Worm (Caenorhabditis elegans) whole organism, young adult: ENCODE measurements around the gene T28H11.7.

ENCODE experiments used
- B0019.2 ChIP-seq: fragments of 200-800 bp; sonication (Bioruptor generic); conservative IDR thresholded peaks from 2 replicates; pipeline ENCODE4 v1.3.6; 2022; ENCODE audit warnings: missing genetic modification reagents, missing genetic modification characterization, missing compliant biosample characterization
- B0035.1 ChIP-seq: sonication (generic microtip); optimal IDR thresholded peaks from 2 replicates; lab custom pipeline; 2016; ENCODE audit warnings: missing genetic modification characterization, mild to moderate bottlenecking, missing compliant biosample characterization, missing genotype, missing genetic modification reagents
- D2030.7 ChIP-seq: fragments of 200-800 bp; sonication (Bioruptor generic); IDR thresholded peaks from 2 replicates; pipeline ENCODE4 v1.3.6; 2022; ENCODE audit warnings: missing genetic modification reagents, missing genetic modification characterization, missing compliant biosample characterization
- F10E7.11 ChIP-seq: sonication (generic microtip); optimal IDR thresholded peaks from 2 replicates; lab custom pipeline; 2017; ENCODE audit warnings: mild to moderate bottlenecking, missing genetic modification characterization, moderate library complexity, missing compliant biosample characterization
- F22D6.2 ChIP-seq: sonication (generic microtip); optimal IDR thresholded peaks from 2 replicates; lab custom pipeline; 2016; ENCODE audit warnings: mild to moderate bottlenecking, missing genetic modification characterization, missing compliant biosample characterization
- F37B4.10 ChIP-seq: fragments of 200-800 bp; sonication (Bioruptor generic); IDR thresholded peaks from 2 replicates; pipeline ENCODE4 v1.3.6; 2022; ENCODE audit warnings: missing genetic modification characterization, missing compliant biosample characterization
- T07F8.4 ChIP-seq: sonication (generic microtip); optimal IDR thresholded peaks from 2 replicates; lab custom pipeline; 2016; ENCODE audit warnings: mild to moderate bottlenecking, missing genetic modification characterization, moderate library complexity, missing compliant biosample characterization
- Y53G8AR.9 ChIP-seq: fragments of 200-800 bp; sonication (Bioruptor generic); conservative IDR thresholded peaks from 2 replicates; pipeline ENCODE4 v1.3.6; 2022; ENCODE audit warnings: missing genetic modification reagents, missing genetic modification characterization, missing compliant biosample characterization
- Y95B8A.8 ChIP-seq: fragments of 200-800 bp; sonication (Bioruptor generic); IDR thresholded peaks from 2 replicates; pipeline ENCODE4 v1.3.6; 2022; ENCODE audit warnings: missing genetic modification reagents, missing genetic modification characterization, missing compliant biosample characterization
- ama-1 ChIP-seq, 3 experiments: fragments of 150-350 bp in 1 of 3; sonication (generic microtip) in 2 of 3; optimal IDR thresholded peaks; 2 replicates each; lab custom pipeline; 2014 to 2018; ENCODE audit warnings: missing biosample characterization in 2 of 3, missing genetic modification characterization in 2 of 3, missing genetic modification reagents in 2 of 3
- aptf-2 ChIP-seq: fragments of 200-800 bp; sonication (Bioruptor generic); conservative IDR thresholded peaks from 2 replicates; pipeline ENCODE4 v1.3.6; 2022; ENCODE audit warnings: missing genetic modification reagents, missing genetic modification characterization, missing compliant biosample characterization
- aptf-3 ChIP-seq: fragments of 200-800 bp; sonication (Bioruptor generic); IDR thresholded peaks from 2 replicates; pipeline ENCODE4 v1.3.6; 2022; ENCODE audit warnings: missing genetic modification characterization, missing compliant biosample characterization
- attf-5 ChIP-seq: fragments of 200-800 bp; sonication (Bioruptor generic); optimal IDR thresholded peaks from 2 replicates; lab custom pipeline; 2018; ENCODE audit warnings: mild to moderate bottlenecking, missing genetic modification characterization, missing compliant biosample characterization
- bed-1 ChIP-seq: fragments of 200-800 bp; sonication (Bioruptor generic); IDR thresholded peaks from 2 replicates; pipeline ENCODE4 v1.3.6; 2022; ENCODE audit warnings: missing genetic modification reagents, missing genetic modification characterization, missing compliant biosample characterization
- ccch-3 ChIP-seq: fragments of 200-800 bp; sonication (Bioruptor generic); optimal IDR thresholded peaks from 2 replicates; lab custom pipeline; 2018; ENCODE audit warnings: mild to moderate bottlenecking, missing genetic modification characterization, missing compliant biosample characterization
- ceh-27 ChIP-seq: fragments of 200-800 bp; sonication (Bioruptor generic); optimal IDR thresholded peaks from 2 replicates; lab custom pipeline; 2018; ENCODE audit warnings: mild to moderate bottlenecking, missing genetic modification characterization, moderate library complexity, missing compliant biosample characterization
- ceh-91 ChIP-seq: fragments of 200-800 bp; sonication (Bioruptor generic); IDR thresholded peaks from 2 replicates; pipeline ENCODE4 v1.3.6; 2022; ENCODE audit warnings: missing genetic modification reagents, missing genetic modification characterization, missing compliant biosample characterization
- dox-1 ChIP-seq: fragments of 200-800 bp; sonication (Bioruptor generic); IDR thresholded peaks from 2 replicates; pipeline ENCODE4 v1.3.6; 2022; ENCODE audit warnings: missing genetic modification reagents, missing genetic modification characterization, missing compliant biosample characterization
- egrh-3 ChIP-seq: fragments of 200-800 bp; sonication (Bioruptor generic); IDR thresholded peaks from 2 replicates; pipeline ENCODE4 v1.3.6; 2022; ENCODE audit warnings: missing genetic modification reagents, missing genetic modification characterization, missing compliant biosample characterization
- ets-4 ChIP-seq: fragments of 200-800 bp; sonication (Bioruptor generic); optimal IDR thresholded peaks from 2 replicates; lab custom pipeline; 2018; ENCODE audit warnings: mild to moderate bottlenecking, missing genetic modification characterization, missing compliant biosample characterization
- him-1 ChIP-seq: sonication (generic microtip); optimal IDR thresholded peaks from 2 replicates; lab custom pipeline; 2016; ENCODE audit warnings: missing genotype, missing genetic modification reagents, missing genetic modification characterization, missing compliant biosample characterization
- hlh-12 ChIP-seq: sonication (generic microtip); optimal IDR thresholded peaks from 2 replicates; lab custom pipeline; 2016; ENCODE audit warnings: missing genetic modification characterization, missing compliant biosample characterization
- hlh-26 ChIP-seq: fragments of 200-800 bp; sonication (Bioruptor generic); conservative IDR thresholded peaks from 2 replicates; pipeline ENCODE4 v1.3.6; 2022; ENCODE audit warnings: missing genetic modification reagents, missing genetic modification characterization, missing compliant biosample characterization
- hrde-1 ChIP-seq: sonication (generic microtip); optimal IDR thresholded peaks from 2 replicates; lab custom pipeline; 2016; ENCODE audit warnings: missing genetic modification characterization, mild to moderate bottlenecking, missing compliant biosample characterization, moderate library complexity, missing genotype, missing genetic modification reagents, borderline replicate concordance
- lir-1 ChIP-seq: fragments of 200-800 bp; sonication (Bioruptor generic); conservative IDR thresholded peaks from 2 replicates; pipeline ENCODE4 v1.3.6; 2022; ENCODE audit warnings: missing genetic modification reagents, missing genetic modification characterization, missing compliant biosample characterization
- lsl-1 ChIP-seq: fragments of 200-800 bp; sonication (Bioruptor generic); optimal IDR thresholded peaks from 2 replicates; lab custom pipeline; 2018; ENCODE audit warnings: mild to moderate bottlenecking, missing genetic modification characterization, moderate library complexity, missing compliant biosample characterization
- mel-28 ChIP-seq: sonication (generic microtip); optimal IDR thresholded peaks from 2 replicates; lab custom pipeline; 2016; ENCODE audit warnings: borderline replicate concordance, mild to moderate bottlenecking, missing genetic modification characterization, missing compliant biosample characterization
- mes-4 ChIP-seq: sonication (generic microtip); optimal IDR thresholded peaks from 2 replicates; lab custom pipeline; 2016; ENCODE audit warnings: missing genotype, missing genetic modification characterization, missing compliant biosample characterization
- mxl-1 ChIP-seq: sonication (generic microtip); optimal IDR thresholded peaks from 2 replicates; lab custom pipeline; 2016; ENCODE audit warnings: missing genetic modification characterization, missing compliant biosample characterization
- nfyb-1 ChIP-seq: fragments of 200-800 bp; sonication (Bioruptor generic); IDR thresholded peaks from 2 replicates; pipeline ENCODE4 v1.3.6; 2022; ENCODE audit warnings: missing genetic modification reagents, missing genetic modification characterization, missing compliant biosample characterization
- nhr-120 ChIP-seq: fragments of 200-800 bp; sonication (Bioruptor generic); IDR thresholded peaks from 2 replicates; pipeline ENCODE4 v1.3.6; 2022; ENCODE audit warnings: missing genetic modification characterization, missing compliant biosample characterization
- pha-4 ChIP-seq: fragments of 150-350 bp; sonication (generic microtip); optimal IDR thresholded peaks from 2 replicates; lab custom pipeline; 2014; ENCODE audit warnings: missing biosample characterization, missing genetic modification reagents, missing genetic modification characterization
- rcor-1 ChIP-seq: fragments of 200-800 bp; sonication (Bioruptor generic); IDR thresholded peaks from 2 replicates; pipeline ENCODE4 v1.3.6; 2022; ENCODE audit warnings: missing genetic modification reagents, missing genetic modification characterization, missing compliant biosample characterization
- rec-8 ChIP-seq, 2 experiments: sonication (generic microtip); optimal IDR thresholded peaks; 2 replicates each; lab custom pipeline; 2016; ENCODE audit warnings: mild to moderate bottlenecking in 2 of 2, missing genetic modification characterization in 2 of 2, missing genetic modification reagents in 2 of 2, missing genotype in 2 of 2, missing biosample characterization in 1 of 2, missing compliant biosample characterization in 1 of 2, moderate library complexity in 1 of 2
- rpc-1 ChIP-seq, 2 experiments: fragments of 150-350 bp in 1 of 2; sonication (generic microtip) in 1 of 2; optimal IDR thresholded peaks; 2 replicates each; lab custom pipeline; 2014 to 2018; ENCODE audit warnings: missing biosample characterization in 1 of 2, missing genetic modification characterization in 1 of 2, missing genetic modification reagents in 1 of 2, missing genotype in 1 of 2
- snpc-3.4 ChIP-seq: sonication (generic microtip); optimal IDR thresholded peaks from 2 replicates; lab custom pipeline; 2017; ENCODE audit warnings: missing genetic modification characterization, mild to moderate bottlenecking, missing compliant biosample characterization, antibody characterized with exemption, moderate library complexity, missing genotype, missing genetic modification reagents
- snpc-4 ChIP-seq, 5 experiments: fragments of 150-350 bp in 1 of 5; sonication (generic microtip) in 4 of 5; optimal IDR thresholded peaks; 2 replicates each; lab custom pipeline; 2014 to 2018; ENCODE audit warnings: missing genetic modification characterization in 5 of 5, missing biosample characterization in 3 of 5, antibody characterized with exemption in 2 of 5, mild to moderate bottlenecking in 2 of 5, missing compliant biosample characterization in 2 of 5, missing genotype in 2 of 5, moderate library complexity in 2 of 5, missing genetic modification reagents in 1 of 5
- somi-1 ChIP-seq: fragments of 200-800 bp; sonication (Bioruptor generic); optimal IDR thresholded peaks from 2 replicates; lab custom pipeline; 2018; ENCODE audit warnings: mild to moderate bottlenecking, missing genetic modification characterization, missing compliant biosample characterization
- sptf-2 ChIP-seq: fragments of 200-800 bp; sonication (Bioruptor generic); optimal IDR thresholded peaks from 2 replicates; lab custom pipeline; 2018; ENCODE audit warnings: mild to moderate bottlenecking, missing genetic modification characterization, missing compliant biosample characterization
- tlf-1 ChIP-seq: fragments of 200-800 bp; sonication (Bioruptor generic); optimal IDR thresholded peaks from 2 replicates; lab custom pipeline; 2018; ENCODE audit warnings: mild to moderate bottlenecking, missing genetic modification characterization, missing compliant biosample characterization
- unc-62 ChIP-seq: fragments of 150-350 bp; optimal IDR thresholded peaks from 2 replicates; lab custom pipeline; 2014; ENCODE audit warnings: missing biosample characterization, missing genetic modification reagents, missing genetic modification characterization
- zim-3 ChIP-seq: sonication (generic microtip); optimal IDR thresholded peaks from 2 replicates; lab custom pipeline; 2017; ENCODE audit warnings: mild to moderate bottlenecking, missing genetic modification characterization, moderate library complexity, missing compliant biosample characterization
- ztf-18 ChIP-seq: sonication (generic microtip); optimal IDR thresholded peaks from 2 replicates; lab custom pipeline; 2016; ENCODE audit warnings: missing genotype, mild to moderate bottlenecking, missing genetic modification characterization, missing compliant biosample characterization
- ztf-26 ChIP-seq: sonication (generic microtip); optimal IDR thresholded peaks from 2 replicates; lab custom pipeline; 2017; ENCODE audit warnings: missing genetic modification characterization, missing compliant biosample characterization

The T28H11.7 gene

ce11 chrIV:5045389-5045788, 28.4 kb upstream of the T28H11.7 start, which contains the start of gene hot-9:
Gene hot-9 (minus strand): TSS chrIV:5045489.
- TF ChIP-seq B0035.1 (tag; lab: Kevin White, UChicago), result no peak
- TF ChIP-seq ceh-27 (GFP tag; lab: Kevin White, UChicago), result no peak
- TF ChIP-seq mes-4, result no peak
- no peak for TF ChIP-seq snpc-3.4 (tag; lab: Kevin White, UChicago)
- no peak for TF ChIP-seq lsl-1 (GFP tag; lab: Kevin White, UChicago)
- TF ChIP-seq hlh-12 (tag; lab: Kevin White, UChicago), result no peak
- no peak for TF ChIP-seq ama-1 (optimal IDR thresholded peaks at IDR 0.05; lab: Kevin White, UChicago)
- no peak for TF ChIP-seq ama-1 (GFP tag; optimal IDR thresholded peaks at IDR 0.05; lab: Kevin White, UChicago)
- TF ChIP-seq hlh-26 (GFP tag; lab: Robert Waterston, UW), result no peak
- TF ChIP-seq attf-5 (GFP tag; lab: Kevin White, UChicago), result no peak
- no peak for TF ChIP-seq D2030.7 (GFP tag; lab: Robert Waterston, UW)
- TF ChIP-seq aptf-2 (GFP tag; lab: Robert Waterston, UW), result no peak
- TF ChIP-seq nhr-120 (GFP tag; lab: Robert Waterston, UW), result no peak
- no peak for TF ChIP-seq rcor-1 (GFP tag; lab: Robert Waterston, UW)
- TF ChIP-seq, all 124 proteins: peak for 0

- TF ChIP-seq ztf-26 (tag; lab: Kevin White, UChicago) (no peak), dox-1 (GFP tag; lab: Robert Waterston, UW) (no peak; the same call in 1 of the 2 replicates), ama-1 (optimal IDR thresholded peaks at IDR 0.05; lab: Kevin White, UChicago) (no peak), ama-1 (GFP tag; optimal IDR thresholded peaks at IDR 0.05; lab: Kevin White, UChicago) (no peak), sptf-2 (peak; percentile 74), him-1 (tag; lab: Kevin White, UChicago) (peak; percentile 84), mxl-1 (tag; lab: Kevin White, UChicago) (peak; percentile 80), hrde-1 (peak; percentile 49), Y95B8A.8 (GFP tag; lab: Robert Waterston, UW) (no peak), aptf-3 (peak; percentile 67; the same call in 1 of the 2 replicates), snpc-4 (GFP tag; optimal IDR thresholded peaks at IDR 0.05; lab: Kevin White, UChicago) (peak; percentile 82), snpc-4 (tag; optimal IDR thresholded peaks at IDR 0.05; lab: Kevin White, UChicago) (peak; percentile 26 to 95 (median 92)), unc-62 (no peak), T07F8.4 (tag; lab: Kevin White, UChicago) (peak; percentile 49), somi-1 (GFP tag; lab: Kevin White, UChicago) (peak; percentile 8), ceh-91 (GFP tag; lab: Robert Waterston, UW) (no peak), B0019.2 (GFP tag; lab: Robert Waterston, UW) (no peak), egrh-3 (GFP tag; lab: Robert Waterston, UW) (peak; percentile 46), rcor-1 (GFP tag; lab: Robert Waterston, UW) (no peak; the same call in 1 of the 2 replicates), pha-4 (no peak), F37B4.10 (GFP tag; lab: Robert Waterston, UW) (no peak), mel-28 (tag; lab: Kevin White, UChicago) (no peak), F22D6.2 (tag; lab: Kevin White, UChicago) (no peak), ets-4 (no peak), zim-3 (tag; lab: Kevin White, UChicago) (peak; percentile 16), lir-1 (no peak), tlf-1 (GFP tag; lab: Kevin White, UChicago) (no peak), rec-8 (tag; optimal IDR thresholded peaks at IDR 0.05; lab: Kevin White, UChicago) (peak; percentile 9 to 77), F10E7.11 (peak; percentile 44), ccch-3 (GFP tag; lab: Kevin White, UChicago) (no peak), Y53G8AR.9 (GFP tag; lab: Robert Waterston, UW) (no peak), rpc-1 (optimal IDR thresholded peaks at IDR 0.05; lab: Kevin White, UChicago) (peak; percentile 88), rpc-1 (tag; optimal IDR thresholded peaks at IDR 0.05; lab: Kevin White, UChicago) (peak; percentile 97), bed-1 (GFP tag; lab: Robert Waterston, UW) (no peak), ztf-18 (tag; lab: Kevin White, UChicago) (peak; percentile 71), nfyb-1 (peak; percentile 87)
These were observed 21.8 kb upstream of the T28H11.7 start for ce11 chrIV:5038744-5039143.
